Fruit fly (Drosophila melanogaster) whole organism, embryonic: Measurements from ENCODE around the gene CG31178.

Experiments used
- Abd-B ChIP-seq: fragments of 200-800 bp; sonication (Bioruptor generic); optimal IDR thresholded peaks from 2 replicates; lab custom pipeline; 2018; ENCODE audit warnings: missing biosample characterization, mild to moderate bottlenecking, missing genetic modification characterization, moderate library complexity
- Adf1 ChIP-seq: fragments of 200-800 bp; sonication (Bioruptor generic); IDR thresholded peaks from 2 replicates; pipeline ENCODE4 v1.3.6; 2022; ENCODE audit warnings: missing biosample characterization, missing genetic modification characterization
- CG11456 ChIP-seq: fragments of 200-800 bp; sonication (Bioruptor generic); IDR thresholded peaks from 3 replicates; pipeline ENCODE4 v1.3.6; 2022; ENCODE audit warnings: missing biosample characterization, missing genetic modification characterization
- CG1233 ChIP-seq: fragments of 200-800 bp; sonication (Bioruptor generic); optimal IDR thresholded peaks from 4 replicates; lab custom pipeline; 2018; ENCODE audit warnings: missing biosample characterization, mild to moderate bottlenecking, missing genetic modification characterization
- CG13624 ChIP-seq: fragments of 200-800 bp; sonication (Bioruptor generic); optimal IDR thresholded peaks from 2 replicates; lab custom pipeline; 2016; ENCODE audit warnings: missing biosample characterization, missing genetic modification characterization
- CG1647 ChIP-seq: fragments of 200-800 bp; sonication (Bioruptor generic); optimal IDR thresholded peaks from 3 replicates; lab custom pipeline; 2016; ENCODE audit warnings: missing biosample characterization, missing genetic modification characterization
- CG16863 ChIP-seq: fragments of 200-800 bp; sonication (Bioruptor generic); optimal IDR thresholded peaks from 3 replicates; lab custom pipeline; 2016; ENCODE audit warnings: missing biosample characterization, missing genetic modification characterization
- CG17328 ChIP-seq: fragments of 200-800 bp; sonication (Bioruptor generic); IDR thresholded peaks from 2 replicates; pipeline ENCODE4 v1.3.6; 2022; ENCODE audit warnings: missing biosample characterization, missing genetic modification characterization
- CG17829 ChIP-seq: fragments of 200-800 bp; optimal IDR thresholded peaks from 2 replicates; lab custom pipeline; 2019; ENCODE audit warnings: missing biosample characterization, mild to moderate bottlenecking, missing genetic modification characterization, moderate library complexity
- CG18476 ChIP-seq: fragments of 200-800 bp; sonication (Bioruptor generic); optimal IDR thresholded peaks from 2 replicates; lab custom pipeline; 2016; ENCODE audit warnings: missing biosample characterization, mild to moderate bottlenecking, missing genetic modification characterization
- CG3163 ChIP-seq: fragments of 200-800 bp; sonication (Bioruptor generic); optimal IDR thresholded peaks from 3 replicates; lab custom pipeline; 2016; ENCODE audit warnings: missing biosample characterization, missing genetic modification characterization
- CG33557 ChIP-seq: fragments of 200-800 bp; sonication (Bioruptor generic); optimal IDR thresholded peaks from 2 replicates; lab custom pipeline; 2019; ENCODE audit warnings: missing biosample characterization, mild to moderate bottlenecking, missing genetic modification characterization, moderate library complexity
- CG34376 ChIP-seq: fragments of 200-800 bp; sonication (Bioruptor generic); optimal IDR thresholded peaks from 2 replicates; lab custom pipeline; 2018; ENCODE audit warnings: missing biosample characterization, mild to moderate bottlenecking, missing genetic modification characterization
- CG5953 ChIP-seq: fragments of 200-800 bp; sonication (Bioruptor generic); IDR thresholded peaks from 2 replicates; pipeline ENCODE4 v1.3.6; 2022; ENCODE audit warnings: missing biosample characterization, missing genetic modification characterization
- CG6654 ChIP-seq: fragments of 200-800 bp; sonication (Bioruptor generic); optimal IDR thresholded peaks from 2 replicates; lab custom pipeline; 2017; ENCODE audit warnings: missing biosample characterization, mild to moderate bottlenecking, missing genetic modification characterization
- CG6689 ChIP-seq: fragments of 200-800 bp; sonication (Bioruptor generic); IDR thresholded peaks from 2 replicates; pipeline ENCODE4 v1.3.6; 2022; ENCODE audit warnings: missing biosample characterization, missing genetic modification characterization
- CG6854 ChIP-seq: fragments of 200-800 bp; sonication (Bioruptor generic); optimal IDR thresholded peaks from 3 replicates; lab custom pipeline; 2017; ENCODE audit warnings: missing biosample characterization, mild to moderate bottlenecking, missing genetic modification characterization
- CG8924 ChIP-seq: fragments of 200-800 bp; optimal IDR thresholded peaks from 3 replicates; lab custom pipeline; 2019; ENCODE audit warnings: missing biosample characterization, mild to moderate bottlenecking, missing genetic modification characterization, moderate library complexity
- CG9215 ChIP-seq: fragments of 200-800 bp; sonication (Bioruptor generic); IDR thresholded peaks from 2 replicates; pipeline ENCODE4 v1.3.6; 2022; ENCODE audit warnings: missing biosample characterization, missing genetic modification characterization
- CG9609 ChIP-seq: fragments of 200-800 bp; sonication (Bioruptor generic); optimal IDR thresholded peaks from 3 replicates; lab custom pipeline; 2016; ENCODE audit warnings: missing biosample characterization, missing genetic modification characterization
- CoRest ChIP-seq: fragments of 200-800 bp; sonication (Bioruptor generic); optimal IDR thresholded peaks from 3 replicates; lab custom pipeline; 2018; ENCODE audit warnings: missing biosample characterization, mild to moderate bottlenecking, missing genetic modification characterization, moderate library complexity
- Dref ChIP-seq: fragments of 200-800 bp; sonication (Bioruptor generic); IDR thresholded peaks from 2 replicates; pipeline ENCODE4 v1.3.6; 2022; ENCODE audit warnings: missing biosample characterization, missing genetic modification characterization
- Fer1 ChIP-seq: fragments of 200-800 bp; sonication (Bioruptor generic); optimal IDR thresholded peaks from 2 replicates; lab custom pipeline; 2017; ENCODE audit warnings: missing biosample characterization, mild to moderate bottlenecking, missing genetic modification characterization
- Fer2 ChIP-seq: fragments of 200-800 bp; sonication (Bioruptor generic); optimal IDR thresholded peaks from 2 replicates; lab custom pipeline; 2018; ENCODE audit warnings: missing biosample characterization, mild to moderate bottlenecking, missing genetic modification characterization, moderate library complexity
- Fer3 ChIP-seq: fragments of 200-800 bp; sonication (Bioruptor generic); optimal IDR thresholded peaks from 2 replicates; lab custom pipeline; 2018; ENCODE audit warnings: missing biosample characterization, mild to moderate bottlenecking, missing genetic modification characterization, moderate library complexity
- H2.0 ChIP-seq: fragments of 200-800 bp; sonication (Bioruptor generic); IDR thresholded peaks from 2 replicates; pipeline ENCODE4 v1.3.6; 2022; ENCODE audit warnings: missing biosample characterization, missing genetic modification characterization
- HmgZ ChIP-seq: fragments of 200-800 bp; sonication (Bioruptor generic); optimal IDR thresholded peaks from 2 replicates; lab custom pipeline; 2018; ENCODE audit warnings: missing biosample characterization, mild to moderate bottlenecking, missing genetic modification characterization
- Hr78 ChIP-seq, 2 experiments: fragments of 200-800 bp in 1 of 2; fragments of >200 bp in 1 of 2; sonication (Bioruptor generic) in 1 of 2; optimal IDR thresholded peaks; 2 replicates each; lab custom pipeline; 2017 to 2019; ENCODE audit warnings: missing biosample characterization in 2 of 2, missing genetic modification characterization in 2 of 2, mild to moderate bottlenecking in 1 of 2, moderate library complexity in 1 of 2
- Kr ChIP-seq: fragments of 200-800 bp; sonication (Bioruptor generic); optimal IDR thresholded peaks from 2 replicates; lab custom pipeline; 2017; ENCODE audit warnings: missing biosample characterization, mild to moderate bottlenecking, missing genetic modification characterization
- Lhr ChIP-seq: fragments of 200-800 bp; sonication (Bioruptor generic); optimal IDR thresholded peaks from 3 replicates; lab custom pipeline; 2017; ENCODE audit warnings: mild to moderate bottlenecking, missing biosample characterization, missing genetic modification reagents, missing genetic modification characterization
- MBD-R2 ChIP-seq: fragments of 200-800 bp; sonication (Bioruptor generic); IDR thresholded peaks from 2 replicates; pipeline ENCODE4 v1.3.6; 2022; ENCODE audit warnings: missing biosample characterization, missing genetic modification characterization
- Mad ChIP-seq: fragments of 200-800 bp; sonication (Bioruptor generic); optimal IDR thresholded peaks from 2 replicates; lab custom pipeline; 2016; ENCODE audit warnings: missing biosample characterization, missing genetic modification characterization
- Max ChIP-seq: fragments of 200-800 bp; sonication (Bioruptor generic); optimal IDR thresholded peaks from 2 replicates; lab custom pipeline; 2016; ENCODE audit warnings: missing biosample characterization, mild to moderate bottlenecking, missing genetic modification characterization
- Mes4 ChIP-seq: fragments of 200-800 bp; sonication (Bioruptor generic); optimal IDR thresholded peaks from 2 replicates; lab custom pipeline; 2016; ENCODE audit warnings: missing biosample characterization, missing genetic modification characterization
- NC2α ChIP-seq: fragments of 200-800 bp; sonication (Bioruptor generic); optimal IDR thresholded peaks from 2 replicates; lab custom pipeline; 2016; ENCODE audit warnings: missing biosample characterization, missing genetic modification characterization
- Nf-YA ChIP-seq: fragments of 200-800 bp; sonication (Bioruptor generic); IDR thresholded peaks from 2 replicates; pipeline ENCODE4 v1.3.6; 2022; ENCODE audit warnings: missing biosample characterization, missing genetic modification characterization
- Nf-YB ChIP-seq: fragments of 200-800 bp; sonication (Bioruptor generic); optimal IDR thresholded peaks from 3 replicates; lab custom pipeline; 2019; ENCODE audit warnings: missing biosample characterization, mild to moderate bottlenecking, missing genetic modification characterization, moderate library complexity
- Ptx1 ChIP-seq: fragments of 200-800 bp; sonication (Bioruptor generic); IDR thresholded peaks from 2 replicates; pipeline ENCODE4 v1.3.6; 2022; ENCODE audit warnings: missing biosample characterization, missing genetic modification characterization
- Sin3A ChIP-seq: fragments of >200 bp; optimal IDR thresholded peaks from 2 replicates; lab custom pipeline; 2018
- Spps ChIP-seq: fragments of 200-800 bp; sonication (Bioruptor generic); optimal IDR thresholded peaks from 2 replicates; lab custom pipeline; 2018; ENCODE audit warnings: missing biosample characterization, mild to moderate bottlenecking, missing genetic modification characterization
- Taf1 ChIP-seq: fragments of 200-800 bp; sonication (Bioruptor generic); IDR thresholded peaks from 2 replicates; pipeline ENCODE4 v1.3.6; 2022; ENCODE audit warnings: missing biosample characterization, missing genetic modification characterization
- Xrp1 ChIP-seq: fragments of 200-800 bp; sonication (Bioruptor generic); IDR thresholded peaks from 2 replicates; pipeline ENCODE4 v1.3.6; 2022; ENCODE audit warnings: missing biosample characterization, missing genetic modification characterization
- chn ChIP-seq: fragments of 200-800 bp; sonication (Bioruptor generic); optimal IDR thresholded peaks from 2 replicates; lab custom pipeline; 2016; ENCODE audit warnings: missing biosample characterization, missing genetic modification characterization
- fu2 ChIP-seq: fragments of 200-800 bp; sonication (Bioruptor generic); optimal IDR thresholded peaks from 2 replicates; lab custom pipeline; 2016; ENCODE audit warnings: missing biosample characterization, missing genetic modification characterization
- gsb-n ChIP-seq: fragments of 200-800 bp; sonication (Bioruptor generic); optimal IDR thresholded peaks from 3 replicates; lab custom pipeline; 2018; ENCODE audit warnings: missing biosample characterization, mild to moderate bottlenecking, missing genetic modification characterization
- pan ChIP-seq, 4 experiments: fragments of >200 bp in 3 of 4; fragments of 200-800 bp in 1 of 4; sonication (Bioruptor generic) in 1 of 4; optimal IDR thresholded peaks in 3 of 4; IDR thresholded peaks in 1 of 4; 2 replicates each; pipeline versions ENCODE4 v1.3.6 to Lab custom; 2017 to 2022; ENCODE audit warnings: missing biosample characterization in 2 of 4, missing genetic modification characterization in 2 of 4, mixed read lengths in 1 of 4
- pfk ChIP-seq: fragments of 200-800 bp; sonication (Bioruptor generic); optimal IDR thresholded peaks from 2 replicates; lab custom pipeline; 2018; ENCODE audit warnings: missing biosample characterization, mild to moderate bottlenecking, missing genetic modification characterization, moderate library complexity
- pita ChIP-seq: fragments of 200-800 bp; sonication (Bioruptor generic); optimal IDR thresholded peaks from 2 replicates; lab custom pipeline; 2017; ENCODE audit warnings: missing biosample characterization, mild to moderate bottlenecking, missing genetic modification characterization
- prd ChIP-seq, 3 experiments: fragments of >200 bp in 2 of 3; fragments of 200-800 bp in 1 of 3; sonication (Bioruptor generic) in 1 of 3; optimal IDR thresholded peaks in 2 of 3; IDR thresholded peaks in 1 of 3; 2 replicates in 2 of 3; 3 replicates in 1 of 3; pipeline versions ENCODE4 v1.3.6 to Lab custom; 2017 to 2022; ENCODE audit warnings: missing biosample characterization in 1 of 3, missing genetic modification characterization in 1 of 3
- tup ChIP-seq: fragments of 200-800 bp; sonication (Bioruptor generic); optimal IDR thresholded peaks from 2 replicates; lab custom pipeline; 2016; ENCODE audit warnings: missing biosample characterization, mild to moderate bottlenecking, missing genetic modification characterization, moderate library complexity
- yki ChIP-seq: fragments of >200 bp; optimal IDR thresholded peaks from 3 replicates; lab custom pipeline; 2018

The CG31178 gene

DNA sequence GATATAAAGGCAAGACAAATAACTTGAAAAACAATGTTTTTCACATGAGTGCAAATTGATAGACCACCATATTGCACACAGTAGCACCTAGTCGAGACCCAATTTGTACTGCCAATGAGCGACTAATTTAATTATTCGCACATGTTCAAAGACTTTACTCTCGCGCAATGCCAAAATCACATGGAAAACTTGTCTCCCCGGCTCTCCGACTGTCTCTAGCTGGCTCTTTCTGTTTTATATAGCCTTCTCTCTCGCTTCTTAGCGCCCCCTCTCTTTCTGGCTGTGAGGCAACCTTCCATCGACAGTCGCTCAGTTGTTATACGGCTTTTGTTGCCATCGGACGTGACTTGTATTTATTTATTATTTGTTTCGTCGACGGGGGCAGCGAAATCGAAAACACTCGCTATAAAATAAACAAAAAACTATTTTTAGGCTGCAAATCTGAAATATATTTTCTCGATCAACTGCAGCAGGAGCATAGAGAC is 1.5 kb downstream of the CG31178 start, which contains the start of gene CG6656 (continued):
- no peak for TF ChIP-seq Spps (tag; lab: Kevin White, UChicago)
- no peak for TF ChIP-seq CG8924 (tag; lab: Kevin White, UChicago)
- TF ChIP-seq tup (GFP tag; lab: Kevin White, UChicago): no peak
- TF ChIP-seq Abd-B (GFP tag; lab: Kevin White, UChicago): no peak
- TF ChIP-seq CG17829: peak; percentile 14
- peak; percentile 2 for TF ChIP-seq CG16863 (GFP tag; lab: Kevin White, UChicago)
- TF ChIP-seq Taf1 (GFP tag; lab: Robert Waterston, UW): no peak
- no peak for TF ChIP-seq CG13624 (GFP tag; lab: Kevin White, UChicago)
- no peak for TF ChIP-seq pan (optimal IDR thresholded peaks at IDR 0.05; lab: Kevin White, UChicago)
- TF ChIP-seq pan (GFP tag; optimal IDR thresholded peaks at IDR 0.05 in 1 of 2, IDR thresholded peaks at IDR 0.05 in 1 of 2): peak in 1 of 2 experiments; percentile 24
- TF ChIP-seq pita (GFP tag; lab: Kevin White, UChicago): no peak
- TF ChIP-seq CG33557: no peak
- TF ChIP-seq Sin3A (lab: Kevin White, UChicago): no peak
- TF ChIP-seq Max (GFP tag; lab: Kevin White, UChicago): no peak
- no peak for TF ChIP-seq Lhr (GFP tag; lab: Kevin White, UChicago)
- TF ChIP-seq Nf-YB (GFP tag; lab: Kevin White, UChicago): no peak
- no peak for TF ChIP-seq Fer2 (tag; lab: Kevin White, UChicago)
- no peak for TF ChIP-seq CG3163
- TF ChIP-seq CG18476 (GFP tag; lab: Kevin White, UChicago): no peak
- peak; percentile 10 for TF ChIP-seq CG34376 (GFP tag; lab: Kevin White, UChicago)
- TF ChIP-seq Mes4 (GFP tag; lab: Kevin White, UChicago): no peak
- TF ChIP-seq CG6689 (GFP tag; lab: Robert Waterston, UW): no peak
- TF ChIP-seq Adf1 (GFP tag; lab: Robert Waterston, UW): no peak; the same call in 1 of the 2 replicates
- no peak for TF ChIP-seq CG1647
- TF ChIP-seq Dref: no peak
- TF ChIP-seq Kr (GFP tag; lab: Kevin White, UChicago): no peak
- TF ChIP-seq CoRest (tag; lab: Kevin White, UChicago): peak; percentile 32
- TF ChIP-seq pfk: no peak
- TF ChIP-seq HmgZ (tag; lab: Kevin White, UChicago): no peak
- TF ChIP-seq MBD-R2 (GFP tag; lab: Robert Waterston, UW): peak; percentile 35; the same call in 1 of the 2 replicates
- no peak for TF ChIP-seq H2.0
- no peak for TF ChIP-seq CG6854 (GFP tag; lab: Kevin White, UChicago)
- no peak for TF ChIP-seq Hr78 (GFP tag; optimal IDR thresholded peaks at IDR 0.05; lab: Kevin White, UChicago)
- TF ChIP-seq Fer1 (GFP tag; lab: Kevin White, UChicago): peak; percentile 21
- TF ChIP-seq CG5953 (GFP tag; lab: Robert Waterston, UW): peak; percentile 7; the same call in 1 of the 2 replicates
- no peak for TF ChIP-seq CG9215 (GFP tag; lab: Robert Waterston, UW)
- TF ChIP-seq CG6654 (GFP tag; lab: Kevin White, UChicago): no peak
- no peak for TF ChIP-seq CG17328 (GFP tag; lab: Robert Waterston, UW)
- no peak for TF ChIP-seq NC2α (GFP tag; lab: Kevin White, UChicago)
- no peak for TF ChIP-seq yki (lab: Kevin White, UChicago)
- TF ChIP-seq Nf-YA (GFP tag; lab: Robert Waterston, UW): no peak
- TF ChIP-seq prd (optimal IDR thresholded peaks at IDR 0.05; lab: Kevin White, UChicago): no peak
- TF ChIP-seq prd (GFP tag; IDR thresholded peaks at IDR 0.05; lab: Robert Waterston, UW): no peak; the same call in 2 of the 3 replicates
- no peak for TF ChIP-seq fu2
- no peak for TF ChIP-seq CG9609 (GFP tag; lab: Kevin White, UChicago)
- TF ChIP-seq Xrp1 (GFP tag; lab: Robert Waterston, UW): 0 out of 2 replicates have a peak, but pooled peaks have one; percentile 29
- no peak for TF ChIP-seq Fer3
- TF ChIP-seq CG1233 (GFP tag; lab: Kevin White, UChicago): no peak
- no peak for TF ChIP-seq Mad (GFP tag; lab: Kevin White, UChicago)
- no peak for TF ChIP-seq chn
- TF ChIP-seq gsb-n (tag; lab: Kevin White, UChicago): no peak
- TF ChIP-seq Ptx1 (GFP tag; lab: Robert Waterston, UW): no peak
- no peak for TF ChIP-seq CG11456
